Worm (Caenorhabditis elegans): Measurements from ENCODE around the gene dyn-1.

dyn-1 gene

ce11 chrX:15591068-15591467 lies 22.4 kb downstream of the dyn-1 start, which contains the start of gene usp-33:
TSS of gene usp-33 (plus strand) at chrX:15591368.
- TF ChIP-seq ceh-16 (tag; optimal IDR thresholded peaks at IDR 0.05): no peak
- no peak for TF ChIP-seq ama-1 (optimal IDR thresholded peaks at IDR 0.05)
- TF ChIP-seq blmp-1 (tag; optimal IDR thresholded peaks at IDR 0.05; ENCODE audit: insufficient read depth): no peak
- TF ChIP-seq lin-11 (tag; optimal IDR thresholded peaks at IDR 0.05): no peak
- TF ChIP-seq F13H6.1 (tag; optimal IDR thresholded peaks at IDR 0.05): no peak
- no peak for TF ChIP-seq nhr-11 (tag; optimal IDR thresholded peaks at IDR 0.05)
- no peak for TF ChIP-seq egl-27 (tag; optimal IDR thresholded peaks at IDR 0.05)
- TF ChIP-seq R02D3.7 (tag; optimal IDR thresholded peaks at IDR 0.05): no peak

- TF ChIP-seq R02D3.7 (tag; optimal IDR thresholded peaks at IDR 0.05) (no peak), ceh-82 (tag; optimal IDR thresholded peaks at IDR 0.05) (no peak), ztf-4 (tag; optimal IDR thresholded peaks at IDR 0.05) (no peak), unc-62 (GFP tag; optimal IDR thresholded peaks at IDR 0.05) (no peak), ZK546.5 (tag; optimal IDR thresholded peaks at IDR 0.05) (no peak), elt-3 (tag; optimal IDR thresholded peaks at IDR 0.05) (no peak), sem-4 (tag; optimal IDR thresholded peaks at IDR 0.05) (no peak), C34F6.9 (tag; optimal IDR thresholded peaks at IDR 0.05) (no peak), peb-1 (tag; optimal IDR thresholded peaks at IDR 0.05) (no peak)
Observed at ce11 chrX:15593366-15593765, 24.7 kb downstream of the dyn-1 start.

ce11 chrX:15594019-15594418 lies 25.3 kb downstream of the dyn-1 start:
- TF ChIP-seq crh-2 (tag; optimal IDR thresholded peaks at IDR 0.05) (no peak), mdl-1 (tag; optimal IDR thresholded peaks at IDR 0.05) (no peak), nhr-11 (tag; optimal IDR thresholded peaks at IDR 0.05) (no peak), sma-3 (GFP tag; optimal IDR thresholded peaks at IDR 0.05) (no peak), nhr-21 (tag; optimal IDR thresholded peaks at IDR 0.05) (no peak), mbf-1 (tag; optimal IDR thresholded peaks at IDR 0.05) (no peak), unc-55 (GFP tag; optimal IDR thresholded peaks at IDR 0.05) (no peak), nhr-25 (tag; optimal IDR thresholded peaks at IDR 0.05) (no peak), elt-3 (tag; optimal IDR thresholded peaks at IDR 0.05) (no peak), ceh-82 (tag; optimal IDR thresholded peaks at IDR 0.05) (no peak), nhr-237 (tag; optimal IDR thresholded peaks at IDR 0.05) (no peak), aly-2 (tag; optimal IDR thresholded peaks at IDR 0.05) (no peak), nhr-10 (tag; optimal IDR thresholded peaks at IDR 0.05) (no peak), lin-13 (GFP tag; optimal IDR thresholded peaks at IDR 0.05) (no peak), R02D3.7 (tag; optimal IDR thresholded peaks at IDR 0.05) (no peak), zag-1 (tag; optimal IDR thresholded peaks at IDR 0.05) (no peak), lin-11 (tag; optimal IDR thresholded peaks at IDR 0.05) (no peak), Y55F3AM.14 (GFP tag; optimal IDR thresholded peaks at IDR 0.05) (no peak)

- TF ChIP-seq C34F6.9 (tag; optimal IDR thresholded peaks at IDR 0.05): no peak
- TF ChIP-seq nhr-237 (tag; optimal IDR thresholded peaks at IDR 0.05): no peak
- no peak for TF ChIP-seq lin-13 (GFP tag; optimal IDR thresholded peaks at IDR 0.05)
- no peak for TF ChIP-seq nhr-10 (tag; optimal IDR thresholded peaks at IDR 0.05)
- TF ChIP-seq lsy-2 (tag; optimal IDR thresholded peaks at IDR 0.05): no peak
- TF ChIP-seq nhr-6 (tag; optimal IDR thresholded peaks at IDR 0.05): no peak
- TF ChIP-seq ama-1 (optimal IDR thresholded peaks at IDR 0.05): no peak
- no peak for TF ChIP-seq sma-9 (GFP tag; optimal IDR thresholded peaks at IDR 0.05)
- no peak for TF ChIP-seq sma-9 (tag; optimal IDR thresholded peaks at IDR 0.05)
- TF ChIP-seq nhr-21 (tag; optimal IDR thresholded peaks at IDR 0.05): no peak
- TF ChIP-seq crh-2 (tag; optimal IDR thresholded peaks at IDR 0.05): no peak
Observed at ce11 chrX:15597077-15597476, 28.4 kb downstream of the dyn-1 start, which contains the start of gene K09A9.8. TSS of gene K09A9.8 (minus strand) at chrX:15597177.

- TF ChIP-seq sma-9 (GFP tag; optimal IDR thresholded peaks at IDR 0.05): peak; percentile 70
- TF ChIP-seq sma-9 (tag; optimal IDR thresholded peaks at IDR 0.05): no peak
- TF ChIP-seq crh-2 (tag; optimal IDR thresholded peaks at IDR 0.05): peak; percentile 48
- TF ChIP-seq elt-3 (tag; optimal IDR thresholded peaks at IDR 0.05): no peak
- TF ChIP-seq mab-5 (tag; optimal IDR thresholded peaks at IDR 0.05): no peak
- TF ChIP-seq egl-27 (tag; optimal IDR thresholded peaks at IDR 0.05): no peak
- TF ChIP-seq fos-1 (tag; optimal IDR thresholded peaks at IDR 0.05): peak; percentile 29
- TF ChIP-seq snpc-4 (tag; optimal IDR thresholded peaks at IDR 0.05): no peak
Observed at ce11 chrX:15598661-15599384, 30.1 kb downstream of the dyn-1 start.

All from whole organism, L2 larva.